Worm (Caenorhabditis elegans): ENCODE results near the gene nhr-17.
A peak's percentile ranks its signal among the peaks of the same experiment; 100 is the strongest.

Gene nhr-17

DNA sequence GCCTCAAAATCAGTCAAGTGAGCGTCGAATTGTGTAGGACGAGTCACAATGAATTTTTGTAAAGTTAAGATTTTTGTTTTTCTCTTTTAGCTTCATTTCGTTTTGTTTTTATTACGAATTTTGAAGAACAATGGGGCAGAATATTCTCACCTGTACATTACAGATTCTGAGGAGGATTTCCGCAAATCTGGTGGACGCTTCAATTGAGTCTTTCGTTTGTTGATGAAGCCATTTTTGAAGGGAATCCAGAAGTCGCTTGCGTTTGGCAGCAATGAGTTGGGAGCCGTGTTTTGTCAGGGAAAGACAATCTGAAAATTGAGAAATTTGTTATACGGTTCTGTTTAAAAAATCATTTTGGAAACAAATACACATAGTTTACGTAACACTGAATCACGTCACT is 3.2 kb downstream of the nhr-17 start:
- TF ChIP-seq lin-54 (GFP tag; optimal IDR thresholded peaks at IDR 0.05) (no peak), ama-1 (optimal IDR thresholded peaks at IDR 0.05) (peak; percentile 48), ama-1 (GFP tag; optimal IDR thresholded peaks at IDR 0.05) (no peak), attf-6 (GFP tag; IDR thresholded peaks at IDR 0.05) (0 out of 2 replicates have a peak, but pooled peaks have one; percentile 18)

DNA sequence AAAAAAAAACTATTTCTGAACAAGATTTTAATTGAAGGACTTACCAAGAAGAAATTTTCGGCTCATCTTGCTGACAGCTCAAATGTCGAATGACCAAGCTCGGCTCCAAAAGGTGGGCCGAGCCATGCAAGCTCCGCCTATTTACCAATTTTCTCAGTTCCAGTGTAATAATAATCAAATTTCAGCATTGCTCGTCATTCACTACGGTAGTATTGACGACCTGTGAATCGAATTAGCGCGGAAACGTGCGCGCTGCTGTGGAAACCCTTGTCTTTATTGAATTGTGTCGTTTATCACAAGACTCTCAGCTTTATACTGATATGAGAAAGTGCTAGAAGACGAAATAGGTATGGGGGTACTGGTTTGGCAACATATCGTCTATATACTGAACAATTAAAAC is 4.1 kb downstream of the nhr-17 start, which contains the start of gene nlp-76:
Gene nlp-76, minus strand, starts transcription at position 367 of the 400 bp plus-strand sequence.
- TF ChIP-seq dox-1 (GFP tag; IDR thresholded peaks at IDR 0.05) (peak; percentile 15; the same call in 1 of the 2 replicates), ama-1 (optimal IDR thresholded peaks at IDR 0.05) (peak; percentile 49), ama-1 (GFP tag; optimal IDR thresholded peaks at IDR 0.05) (no peak), lin-26 (GFP tag; IDR thresholded peaks at IDR 0.05) (peak; percentile 20; the same call in 1 of the 2 replicates), ceh-27 (GFP tag; optimal IDR thresholded peaks at IDR 0.05) (no peak), egl-44 (GFP tag; IDR thresholded peaks at IDR 0.05) (peak; percentile 18; the same call in 1 of the 2 replicates), madf-3 (GFP tag; IDR thresholded peaks at IDR 0.05) (no peak), cebp-1 (GFP tag; IDR thresholded peaks at IDR 0.05) (no peak), cebp-1 (tag; optimal IDR thresholded peaks at IDR 0.05) (peak; percentile 56), ztf-26 (tag; optimal IDR thresholded peaks at IDR 0.05) (peak; percentile 43), athp-1 (tag; optimal IDR thresholded peaks at IDR 0.05) (peak; percentile 29), ccch-3 (GFP tag; optimal IDR thresholded peaks at IDR 0.05) (no peak), somi-1 (GFP tag; optimal IDR thresholded peaks at IDR 0.05) (peak; percentile 36), F52B5.7 (tag; optimal IDR thresholded peaks at IDR 0.05) (no peak), Y53G8AR.9 (GFP tag; conservative IDR thresholded peaks at IDR 0.05) (0 out of 2 replicates have a peak, but pooled peaks have one; percentile 18), B0336.3 (GFP tag; IDR thresholded peaks at IDR 0.05) (peak; percentile 29; the same call in 1 of the 2 replicates)

DNA sequence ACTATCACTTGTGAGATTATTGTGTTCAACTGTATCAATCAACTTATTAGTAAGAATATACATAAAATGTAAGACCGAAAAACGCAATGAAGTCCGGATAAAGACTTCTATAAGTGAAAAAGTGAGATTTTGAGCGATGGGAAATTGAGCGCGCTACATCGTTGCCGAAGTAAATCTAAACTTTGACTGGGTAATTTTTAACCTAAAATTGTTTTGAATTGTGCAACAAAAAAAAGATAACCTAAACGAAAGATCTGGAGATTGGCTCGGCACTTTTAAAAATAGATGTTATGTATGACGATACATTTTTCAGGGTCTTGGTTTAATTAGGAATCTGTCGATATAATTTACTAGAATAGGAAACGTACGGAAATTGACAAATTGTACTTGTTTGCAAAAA is 4.5 kb downstream of the nhr-17 start:
- no peak for TF ChIP-seq ceh-100 (GFP tag; IDR thresholded peaks at IDR 0.05)
- TF ChIP-seq bed-2 (GFP tag; IDR thresholded peaks at IDR 0.05) = no peak
- TF ChIP-seq bed-1 (GFP tag; IDR thresholded peaks at IDR 0.05) = 0 out of 2 replicates have a peak, but pooled peaks have one; percentile 9
- no peak for TF ChIP-seq efl-1 (GFP tag; optimal IDR thresholded peaks at IDR 0.05)
- no peak for TF ChIP-seq F23B12.7 (tag; optimal IDR thresholded peaks at IDR 0.05; ENCODE audit: insufficient read depth)
- peak; percentile 8 for TF ChIP-seq lin-54 (GFP tag; optimal IDR thresholded peaks at IDR 0.05)
- no peak for TF ChIP-seq rpc-1 (optimal IDR thresholded peaks at IDR 0.05)
- TF ChIP-seq rpc-1 (tag; optimal IDR thresholded peaks at IDR 0.05) = no peak
- TF ChIP-seq lsy-27 (tag; optimal IDR thresholded peaks at IDR 0.05; ENCODE audit: borderline replicate concordance, insufficient read depth) = no peak
- no peak for TF ChIP-seq sptf-2 (GFP tag; optimal IDR thresholded peaks at IDR 0.05)

DNA sequence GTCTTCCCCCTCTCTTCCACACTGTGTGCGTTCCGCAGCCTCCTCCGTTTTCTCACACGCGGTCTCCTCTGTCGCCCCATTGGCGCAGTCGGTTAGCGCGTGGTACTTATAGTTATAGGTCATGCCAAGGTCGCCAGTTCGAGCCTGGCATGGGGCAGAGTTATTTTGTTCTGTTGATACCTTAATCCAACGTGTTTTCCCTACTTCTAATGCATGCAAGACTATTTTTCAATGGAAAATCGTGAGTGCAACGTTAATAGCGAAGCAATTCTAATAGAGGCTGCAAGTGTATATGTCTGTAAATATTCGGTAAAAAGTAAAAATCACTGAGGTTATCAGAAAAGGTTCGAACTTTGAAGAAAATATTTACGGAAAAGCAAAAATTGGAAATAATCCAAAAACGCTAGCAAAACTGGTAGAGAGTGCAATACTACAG is 6.5 kb downstream of the nhr-17 start:
- TF ChIP-seq nhr-179 (tag; optimal IDR thresholded peaks at IDR 0.05) (peak; percentile 72), F22D6.2 (tag; optimal IDR thresholded peaks at IDR 0.05) (peak; percentile 37), lin-40 (tag; optimal IDR thresholded peaks at IDR 0.05) (peak; percentile 76), ZK185.1 (tag; optimal IDR thresholded peaks at IDR 0.05; ENCODE audit: poor library complexity, severe bottlenecking) (peak; percentile 84), B0019.2 (GFP tag; conservative IDR thresholded peaks at IDR 0.05) (peak; percentile 56; the same call in 1 of the 2 replicates), mxl-1 (tag; optimal IDR thresholded peaks at IDR 0.05) (peak; percentile 79), him-1 (tag; optimal IDR thresholded peaks at IDR 0.05) (peak; percentile 95), madf-6 (GFP tag; IDR thresholded peaks at IDR 0.05) (peak; percentile 47; the same call in 1 of the 2 replicates), sdz-38 (tag; optimal IDR thresholded peaks at IDR 0.05) (no peak), F39B2.1 (GFP tag; IDR thresholded peaks at IDR 0.05) (no peak), nhr-80 (tag; optimal IDR thresholded peaks at IDR 0.05) (peak; percentile 46), ets-4 (GFP tag; optimal IDR thresholded peaks at IDR 0.05) (peak; percentile 27), nfyb-1 (GFP tag; IDR thresholded peaks at IDR 0.05) (peak; percentile 80), rpc-1 (optimal IDR thresholded peaks at IDR 0.05) (peak; percentile 88), rpc-1 (tag; optimal IDR thresholded peaks at IDR 0.05) (peak; percentile 90), somi-1 (GFP tag; optimal IDR thresholded peaks at IDR 0.05) (peak; percentile 76), B0035.1 (tag; optimal IDR thresholded peaks at IDR 0.05) (peak; percentile 53), Y67H2A.10 (GFP tag; conservative IDR thresholded peaks at IDR 0.05) (peak; percentile 46; the same call in 1 of the 2 replicates), nfya-2 (GFP tag; IDR thresholded peaks at IDR 0.05) (no peak), D2030.7 (GFP tag; IDR thresholded peaks at IDR 0.05) (peak; percentile 75), pbrm-1 (GFP tag; IDR thresholded peaks at IDR 0.05) (peak; percentile 85), madf-3 (GFP tag; IDR thresholded peaks at IDR 0.05) (no peak)

Data from whole organism, young adult.